Fruit fly (Drosophila melanogaster) whole organism, embryonic: Measurements from ENCODE around the gene CG10132.

Experiments used
- B-H2 ChIP-seq: fragments of 200-800 bp; sonication (Bioruptor generic); optimal IDR thresholded peaks from 2 replicates; lab custom pipeline; 2018; ENCODE audit warnings: missing biosample characterization, mild to moderate bottlenecking, missing genetic modification characterization
- CG10147 ChIP-seq: fragments of 200-800 bp; sonication (Bioruptor generic); optimal IDR thresholded peaks from 2 replicates; lab custom pipeline; 2019; ENCODE audit warnings: missing biosample characterization, mild to moderate bottlenecking, missing genetic modification characterization, moderate library complexity
- CG10321 ChIP-seq: fragments of 200-800 bp; sonication (Bioruptor generic); IDR thresholded peaks from 2 replicates; pipeline ENCODE4 v1.3.6; 2022; ENCODE audit warnings: missing biosample characterization, missing genetic modification characterization
- CG12104 ChIP-seq: fragments of 200-800 bp; sonication (Bioruptor generic); optimal IDR thresholded peaks from 3 replicates; lab custom pipeline; 2016; ENCODE audit warnings: missing biosample characterization, missing genetic modification characterization
- CG13287 ChIP-seq: fragments of 200-800 bp; sonication (Bioruptor generic); IDR thresholded peaks from 2 replicates; pipeline ENCODE4 v1.3.6; 2022; ENCODE audit warnings: missing biosample characterization, missing genetic modification characterization; ENCODE audit not compliant: partially characterized antibody
- CG14050 ChIP-seq: fragments of 200-800 bp; sonication (Bioruptor generic); IDR thresholded peaks from 3 replicates; pipeline ENCODE4 v1.3.6; 2022; ENCODE audit warnings: missing biosample characterization, missing genetic modification characterization
- CG14860 ChIP-seq: fragments of 200-800 bp; sonication (Bioruptor generic); IDR thresholded peaks from 3 replicates; pipeline ENCODE4 v1.3.6; 2022; ENCODE audit warnings: missing biosample characterization, missing genetic modification characterization; ENCODE audit not compliant: partially characterized antibody
- CG15269 ChIP-seq: fragments of 200-800 bp; sonication (Bioruptor generic); optimal IDR thresholded peaks from 2 replicates; lab custom pipeline; 2018; ENCODE audit warnings: missing biosample characterization, mild to moderate bottlenecking, missing genetic modification characterization, moderate library complexity
- CG15514 ChIP-seq: fragments of 200-800 bp; sonication (Bioruptor generic); optimal IDR thresholded peaks from 3 replicates; lab custom pipeline; 2017; ENCODE audit warnings: missing biosample characterization, missing genetic modification characterization, mild to moderate bottlenecking, moderate library complexity, missing genetic modification reagents
- CG16815 ChIP-seq: fragments of 200-800 bp; sonication (Bioruptor generic); optimal IDR thresholded peaks from 3 replicates; lab custom pipeline; 2017; ENCODE audit warnings: missing biosample characterization, mild to moderate bottlenecking, missing genetic modification characterization
- CG17361 ChIP-seq: fragments of 200-800 bp; sonication (Bioruptor generic); IDR thresholded peaks from 3 replicates; pipeline ENCODE4 v1.3.6; 2022; ENCODE audit warnings: missing biosample characterization, missing genetic modification characterization
- CG1792 ChIP-seq: fragments of 200-800 bp; sonication (Bioruptor generic); optimal IDR thresholded peaks from 2 replicates; lab custom pipeline; 2016; ENCODE audit warnings: missing biosample characterization, missing genetic modification characterization
- CG18011 ChIP-seq: fragments of 200-800 bp; sonication (Bioruptor generic); optimal IDR thresholded peaks from 2 replicates; lab custom pipeline; 2017; ENCODE audit warnings: missing biosample characterization, missing genetic modification characterization, mild to moderate bottlenecking, moderate library complexity, missing genotype
- CG18764 ChIP-seq: fragments of 200-800 bp; sonication (Bioruptor generic); optimal IDR thresholded peaks from 3 replicates; lab custom pipeline; 2016; ENCODE audit warnings: missing biosample characterization, missing genetic modification characterization
- CG34376 ChIP-seq: fragments of 200-800 bp; sonication (Bioruptor generic); optimal IDR thresholded peaks from 2 replicates; lab custom pipeline; 2018; ENCODE audit warnings: missing biosample characterization, mild to moderate bottlenecking, missing genetic modification characterization
- CG3847 ChIP-seq: fragments of 200-800 bp; sonication (Bioruptor generic); IDR thresholded peaks from 2 replicates; pipeline ENCODE4 v1.3.6; 2022; ENCODE audit warnings: missing biosample characterization, missing genetic modification characterization
- CG3995 ChIP-seq: fragments of 200-800 bp; sonication (Bioruptor generic); optimal IDR thresholded peaks from 3 replicates; lab custom pipeline; 2016; ENCODE audit warnings: missing biosample characterization, missing genetic modification characterization
- CG4617 ChIP-seq: fragments of 200-800 bp; sonication (Bioruptor generic); optimal IDR thresholded peaks from 3 replicates; lab custom pipeline; 2016; ENCODE audit warnings: missing biosample characterization, missing genetic modification characterization, borderline replicate concordance
- CG6689 ChIP-seq: fragments of 200-800 bp; sonication (Bioruptor generic); IDR thresholded peaks from 2 replicates; pipeline ENCODE4 v1.3.6; 2022; ENCODE audit warnings: missing biosample characterization, missing genetic modification characterization
- CG7372 ChIP-seq: fragments of 200-800 bp; sonication (Bioruptor generic); IDR thresholded peaks from 2 replicates; pipeline ENCODE4 v1.3.6; 2022; ENCODE audit warnings: missing biosample characterization, missing genetic modification characterization
- Chrac-16 ChIP-seq: fragments of 200-800 bp; sonication (Bioruptor generic); optimal IDR thresholded peaks from 3 replicates; lab custom pipeline; 2016; ENCODE audit warnings: missing biosample characterization, missing genetic modification characterization
- Dfd ChIP-seq, 2 experiments: fragments of >200 bp; optimal IDR thresholded peaks; 2 replicates each; lab custom pipeline; 2017; ENCODE audit warnings: missing biosample characterization in 2 of 2, missing genetic modification characterization in 2 of 2
- Doc2 ChIP-seq: fragments of 200-800 bp; sonication (Bioruptor generic); IDR thresholded peaks from 2 replicates; pipeline ENCODE4 v1.3.6; 2022; ENCODE audit warnings: missing biosample characterization, missing genetic modification characterization
- Dref ChIP-seq: fragments of 200-800 bp; sonication (Bioruptor generic); IDR thresholded peaks from 2 replicates; pipeline ENCODE4 v1.3.6; 2022; ENCODE audit warnings: missing biosample characterization, missing genetic modification characterization
- E2f1 ChIP-seq: fragments of 200-800 bp; sonication (Bioruptor generic); IDR thresholded peaks from 2 replicates; pipeline ENCODE4 v1.3.6; 2022; ENCODE audit warnings: missing biosample characterization, missing genetic modification characterization
- E2f2 ChIP-seq: fragments of 200-800 bp; sonication (Bioruptor generic); IDR thresholded peaks from 2 replicates; pipeline ENCODE4 v1.3.6; 2022; ENCODE audit warnings: missing biosample characterization, missing genetic modification characterization
- Elba2 ChIP-seq: fragments of 200-800 bp; sonication (Bioruptor generic); optimal IDR thresholded peaks from 3 replicates; lab custom pipeline; 2016; ENCODE audit warnings: missing biosample characterization, missing genetic modification characterization
- Fer3 ChIP-seq: fragments of 200-800 bp; sonication (Bioruptor generic); optimal IDR thresholded peaks from 2 replicates; lab custom pipeline; 2018; ENCODE audit warnings: missing biosample characterization, mild to moderate bottlenecking, missing genetic modification characterization, moderate library complexity
- HLH54F ChIP-seq: fragments of 200-800 bp; sonication (Bioruptor generic); optimal IDR thresholded peaks from 3 replicates; lab custom pipeline; 2016; ENCODE audit warnings: missing biosample characterization, missing genetic modification characterization
- HmgD ChIP-seq: fragments of 200-800 bp; sonication (Bioruptor generic); optimal IDR thresholded peaks from 3 replicates; lab custom pipeline; 2016; ENCODE audit warnings: missing biosample characterization, missing genetic modification characterization
- Hr78 ChIP-seq, 2 experiments: fragments of 200-800 bp in 1 of 2; fragments of >200 bp in 1 of 2; sonication (Bioruptor generic) in 1 of 2; optimal IDR thresholded peaks; 2 replicates each; lab custom pipeline; 2017 to 2019; ENCODE audit warnings: missing biosample characterization in 2 of 2, missing genetic modification characterization in 2 of 2, mild to moderate bottlenecking in 1 of 2, moderate library complexity in 1 of 2
- Lpt ChIP-seq: fragments of >200 bp; optimal IDR thresholded peaks from 2 replicates; lab custom pipeline; 2018; ENCODE audit warnings: missing biosample characterization, missing genetic modification characterization
- Med ChIP-seq: fragments of 200-800 bp; sonication (Bioruptor generic); peaks from one replicate; lab custom pipeline; 2016; ENCODE audit warnings: missing biosample characterization, missing genetic modification characterization, mild to moderate bottlenecking, inconsistent platforms, moderate library complexity
- PHDP ChIP-seq: fragments of 200-800 bp; sonication (Bioruptor generic); optimal IDR thresholded peaks from 3 replicates; lab custom pipeline; 2018; ENCODE audit warnings: missing biosample characterization, mild to moderate bottlenecking, missing genetic modification characterization, moderate library complexity
- Sox100B ChIP-seq: fragments of 200-800 bp; sonication (Bioruptor generic); optimal IDR thresholded peaks from 3 replicates; lab custom pipeline; 2018; ENCODE audit warnings: missing biosample characterization, mild to moderate bottlenecking, missing genetic modification characterization
- ase ChIP-seq: fragments of 200-800 bp; sonication (Bioruptor generic); IDR thresholded peaks from 3 replicates; pipeline ENCODE4 v1.3.6; 2022; ENCODE audit warnings: missing biosample characterization, missing genetic modification characterization
- chinmo ChIP-seq: fragments of 200-800 bp; sonication (Bioruptor generic); IDR thresholded peaks from 4 replicates; pipeline ENCODE4 v1.3.6; 2022; ENCODE audit warnings: missing biosample characterization, missing genetic modification characterization; ENCODE audit not compliant: partially characterized antibody
- da ChIP-seq: fragments of 200-800 bp; sonication (Bioruptor generic); optimal IDR thresholded peaks from 2 replicates; lab custom pipeline; 2016; ENCODE audit warnings: missing biosample characterization, missing genetic modification characterization
- dmrt99B ChIP-seq: fragments of 200-800 bp; sonication (Bioruptor generic); optimal IDR thresholded peaks from 2 replicates; lab custom pipeline; 2018; ENCODE audit warnings: missing biosample characterization, mild to moderate bottlenecking, missing genetic modification characterization, moderate library complexity
- dysf ChIP-seq: fragments of 200-800 bp; sonication (Bioruptor generic); IDR thresholded peaks from 3 replicates; pipeline ENCODE4 v1.3.6; 2022; ENCODE audit warnings: missing biosample characterization, missing genetic modification characterization
- ewg ChIP-seq: fragments of 200-800 bp; sonication (Bioruptor generic); optimal IDR thresholded peaks from 3 replicates; lab custom pipeline; 2017; ENCODE audit warnings: mild to moderate bottlenecking, missing biosample characterization, missing genetic modification reagents, missing genetic modification characterization
- kah ChIP-seq: fragments of 200-800 bp; sonication (Bioruptor generic); optimal IDR thresholded peaks from 2 replicates; lab custom pipeline; 2018; ENCODE audit warnings: missing biosample characterization, mild to moderate bottlenecking, missing genetic modification characterization
- nerfin-2 ChIP-seq: fragments of 200-800 bp; sonication (Bioruptor generic); IDR thresholded peaks from 2 replicates; pipeline ENCODE4 v1.3.6; 2022; ENCODE audit warnings: missing biosample characterization, missing genetic modification characterization; ENCODE audit not compliant: partially characterized antibody
- nmo ChIP-seq: fragments of 200-800 bp; sonication (Bioruptor generic); optimal IDR thresholded peaks from 2 replicates; lab custom pipeline; 2018; ENCODE audit warnings: missing biosample characterization, mild to moderate bottlenecking, missing genetic modification characterization, moderate library complexity
- sisA ChIP-seq: fragments of 200-800 bp; sonication (Bioruptor generic); IDR thresholded peaks from 2 replicates; pipeline ENCODE4 v1.3.6; 2022; ENCODE audit warnings: missing biosample characterization, missing genetic modification characterization
- ssp ChIP-seq: fragments of 200-800 bp; sonication (Bioruptor generic); IDR thresholded peaks from 2 replicates; pipeline ENCODE4 v1.3.6; 2022; ENCODE audit warnings: missing biosample characterization, missing genetic modification characterization
- sug ChIP-seq: fragments of 200-800 bp; optimal IDR thresholded peaks from 2 replicates; lab custom pipeline; 2019; ENCODE audit warnings: missing biosample characterization, mild to moderate bottlenecking, missing genetic modification characterization, moderate library complexity
- tin ChIP-seq: fragments of 200-800 bp; sonication (Bioruptor generic); optimal IDR thresholded peaks from 3 replicates; lab custom pipeline; 2016; ENCODE audit warnings: missing biosample characterization, missing genetic modification characterization

The CG10132 gene

dm6 chr2L:19492934-19493686 lies 25.5 kb upstream of the CG10132 start, which contains the start of the genes swm and Ctu2 (continued):
- TF ChIP-seq Chrac-16 (peak; percentile 54), CG3995 (GFP tag; lab: Kevin White, UChicago) (peak; percentile 3), CG10147 (GFP tag; lab: Kevin White, UChicago) (peak; percentile 51), Hr78 (GFP tag; optimal IDR thresholded peaks at IDR 0.05; lab: Kevin White, UChicago) (no peak), Doc2 (GFP tag; lab: Robert Waterston, UW) (no peak), Med (GFP tag; lab: Kevin White, UChicago) (peak; percentile 68), CG6689 (GFP tag; lab: Robert Waterston, UW) (peak; percentile 68), CG34376 (GFP tag; lab: Kevin White, UChicago) (peak; percentile 19), PHDP (tag; lab: Kevin White, UChicago) (peak; percentile 75), kah (peak; percentile 19), ase (GFP tag; lab: Robert Waterston, UW) (no peak), da (GFP tag; lab: Kevin White, UChicago) (no peak), chinmo (GFP tag; lab: Robert Waterston, UW) (0 out of 4 replicates have a peak, but pooled peaks have one; percentile 80), CG10321 (GFP tag; lab: Robert Waterston, UW) (no peak), ssp (GFP tag; lab: Robert Waterston, UW) (0 out of 2 replicates have a peak, but pooled peaks have one; percentile 12), CG13287 (GFP tag; lab: Robert Waterston, UW) (peak; percentile 71), B-H2 (peak; percentile 88), Lpt (GFP tag; lab: Kevin White, UChicago) (no peak), CG1792 (GFP tag; lab: Kevin White, UChicago) (no peak), E2f2 (0 out of 2 replicates have a peak, but pooled peaks have one; percentile 33), dysf (GFP tag; lab: Robert Waterston, UW) (peak; percentile 61; the same call in 2 of the 3 replicates), CG3847 (GFP tag; lab: Robert Waterston, UW) (peak; percentile 66), sug (tag; lab: Kevin White, UChicago) (peak; percentile 85), CG12104 (GFP tag; lab: Kevin White, UChicago) (peak; percentile 36), tin (GFP tag; lab: Kevin White, UChicago) (peak; percentile 61), Dref (GFP tag; lab: Robert Waterston, UW) (peak; percentile 81), Fer3 (tag; lab: Kevin White, UChicago) (peak; percentile 82), CG15514 (GFP tag; lab: Kevin White, UChicago) (peak; percentile 44), CG14860 (GFP tag; lab: Robert Waterston, UW) (peak; percentile 64; the same call in 1 of the 3 replicates), Sox100B (GFP tag; lab: Kevin White, UChicago) (no peak), Dfd (GFP tag; optimal IDR thresholded peaks at IDR 0.05; lab: Kevin White, UChicago) (no peak), CG18011 (peak; percentile 21), CG14050 (GFP tag; lab: Robert Waterston, UW) (0 out of 3 replicates have a peak, but pooled peaks have one; percentile 24), dmrt99B (no peak), CG18764 (GFP tag; lab: Kevin White, UChicago) (no peak), sisA (peak; percentile 13; the same call in 1 of the 2 replicates), ewg (GFP tag; lab: Kevin White, UChicago) (no peak), CG15269 (tag; lab: Kevin White, UChicago) (peak; percentile 78), CG17361 (GFP tag; lab: Robert Waterston, UW) (peak; percentile 87), nerfin-2 (0 out of 2 replicates have a peak, but pooled peaks have one; percentile 50), nmo (GFP tag; lab: Kevin White, UChicago) (peak; percentile 83), HLH54F (GFP tag; lab: Kevin White, UChicago) (peak; percentile 0), CG4617 (GFP tag; lab: Kevin White, UChicago) (peak; percentile 45), CG16815 (GFP tag; lab: Kevin White, UChicago) (peak; percentile 56), HmgD (peak; percentile 24), CG7372 (peak; percentile 57; the same call in 1 of the 2 replicates), Elba2 (GFP tag; lab: Kevin White, UChicago) (peak; percentile 90), E2f1 (GFP tag; lab: Robert Waterston, UW) (peak; percentile 46)
